Worm (Caenorhabditis elegans): ENCODE data around the gene T26C11.4.

The T26C11.4 gene

ce11 chrX:1850525-1850924 is 5.2 kb upstream of the T26C11.4 start:
- TF ChIP-seq vab-15 (tag; optimal IDR thresholded peaks at IDR 0.05) = no peak
- no peak for TF ChIP-seq pqm-1 (tag; optimal IDR thresholded peaks at IDR 0.05)
- TF ChIP-seq dsc-1 (tag; optimal IDR thresholded peaks at IDR 0.05) = no peak
- TF ChIP-seq efl-1 (optimal IDR thresholded peaks at IDR 0.05) = no peak
- no peak for TF ChIP-seq efl-1 (GFP tag; optimal IDR thresholded peaks at IDR 0.05 in 1 of 2)
- no peak for TF ChIP-seq mdl-1 (tag; optimal IDR thresholded peaks at IDR 0.05)
- no peak for TF ChIP-seq lin-39 (tag; optimal IDR thresholded peaks at IDR 0.05)
- no peak for TF ChIP-seq elt-2 (tag; optimal IDR thresholded peaks at IDR 0.05)
- TF ChIP-seq aha-1 (tag; optimal IDR thresholded peaks at IDR 0.05) = no peak
- TF ChIP-seq egl-27 (tag; optimal IDR thresholded peaks at IDR 0.05) = no peak
- TF ChIP-seq snu-23 (GFP tag; optimal IDR thresholded peaks at IDR 0.05) = no peak
- no peak for TF ChIP-seq sox-4 (tag; optimal IDR thresholded peaks at IDR 0.05)
- no peak for TF ChIP-seq pax-3 (tag; optimal IDR thresholded peaks at IDR 0.05)
- TF ChIP-seq lin-35 (GFP tag; optimal IDR thresholded peaks at IDR 0.05) = no peak
- TF ChIP-seq unc-62 (GFP tag; optimal IDR thresholded peaks at IDR 0.05) = no peak
- TF ChIP-seq unc-86 (tag; optimal IDR thresholded peaks at IDR 0.05) = no peak
- TF ChIP-seq zip-4 (GFP tag; optimal IDR thresholded peaks at IDR 0.05) = no peak
- no peak for TF ChIP-seq nhr-12 (tag; optimal IDR thresholded peaks at IDR 0.05)

DNA sequence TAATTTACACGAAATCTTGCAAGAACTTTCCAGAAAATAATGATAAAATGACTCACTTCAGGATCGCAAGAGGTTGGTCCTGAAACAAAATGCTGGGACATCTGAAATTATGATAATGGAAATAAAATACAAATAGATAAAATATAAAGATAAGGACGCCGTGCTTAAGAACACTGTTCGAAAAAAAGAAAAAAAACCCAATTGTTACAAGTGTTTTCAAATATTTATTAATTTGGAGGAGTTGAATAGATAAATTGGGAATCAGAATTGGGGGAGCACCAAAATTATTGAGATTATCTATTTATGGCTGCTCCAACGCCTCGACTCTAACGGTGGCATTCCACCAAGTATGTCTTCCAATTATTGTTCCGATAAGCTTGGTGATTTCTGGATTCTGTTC is 3.2 kb upstream of the T26C11.4 start, which contains the start of gene ceh-41:
Gene ceh-41, minus strand, starts transcription at position 101 of the 400 bp plus-strand sequence.
- TF ChIP-seq pag-3 (tag; optimal IDR thresholded peaks at IDR 0.05; ENCODE audit: borderline replicate concordance, insufficient read depth) (no peak), sup-37 (GFP tag; optimal IDR thresholded peaks at IDR 0.05) (no peak), efl-1 (optimal IDR thresholded peaks at IDR 0.05) (no peak), efl-1 (GFP tag; optimal IDR thresholded peaks at IDR 0.05 in 1 of 2) (peak in 1 of 2 experiments; percentile 17), lin-14 (GFP tag; optimal IDR thresholded peaks at IDR 0.05) (no peak)

ce11 chrX:1847685-1848084 is 2.3 kb upstream of the T26C11.4 start:
- TF ChIP-seq tlp-1 (tag; optimal IDR thresholded peaks at IDR 0.05) (no peak), dpl-1 (GFP tag; optimal IDR thresholded peaks at IDR 0.05) (no peak), ama-1 (optimal IDR thresholded peaks at IDR 0.05) (no peak), mep-1 (tag; optimal IDR thresholded peaks at IDR 0.05) (no peak), unc-30 (tag; optimal IDR thresholded peaks at IDR 0.05) (no peak), xbp-1 (tag; optimal IDR thresholded peaks at IDR 0.05) (no peak), lir-3 (tag; optimal IDR thresholded peaks at IDR 0.05; ENCODE audit: poor library complexity) (no peak), jun-1 (tag; optimal IDR thresholded peaks at IDR 0.05) (no peak)

- TF ChIP-seq efl-1 (optimal IDR thresholded peaks at IDR 0.05) = peak in 1 of 2 experiments; percentile 21
- no peak for TF ChIP-seq efl-1 (GFP tag; optimal IDR thresholded peaks at IDR 0.05 in 1 of 2)
- peak; percentile 35 for TF ChIP-seq C16A3.4 (tag; optimal IDR thresholded peaks at IDR 0.05)
- TF ChIP-seq nhr-237 (tag; optimal IDR thresholded peaks at IDR 0.05) = no peak
- TF ChIP-seq ztf-4 (tag; optimal IDR thresholded peaks at IDR 0.05) = no peak
- no peak for TF ChIP-seq lin-39 (tag; optimal IDR thresholded peaks at IDR 0.05)
- TF ChIP-seq lin-14 (GFP tag; optimal IDR thresholded peaks at IDR 0.05) = no peak
- TF ChIP-seq rnt-1 (tag; optimal IDR thresholded peaks at IDR 0.05) = peak; percentile 68
- TF ChIP-seq nhr-28 (tag; optimal IDR thresholded peaks at IDR 0.05) = no peak
- no peak for TF ChIP-seq sup-37 (GFP tag; optimal IDR thresholded peaks at IDR 0.05)
- TF ChIP-seq nhr-19 (GFP tag; conservative IDR thresholded peaks at IDR 0.05) = peak; percentile 63
- TF ChIP-seq unc-62 (GFP tag; optimal IDR thresholded peaks at IDR 0.05) = no peak
- TF ChIP-seq unc-86 (tag; optimal IDR thresholded peaks at IDR 0.05) = no peak
- TF ChIP-seq efl-3 (GFP tag; optimal IDR thresholded peaks at IDR 0.05) = no peak
- TF ChIP-seq unc-30 (tag; optimal IDR thresholded peaks at IDR 0.05) = no peak
- no peak for TF ChIP-seq ceh-90 (tag; optimal IDR thresholded peaks at IDR 0.05)
- TF ChIP-seq pag-3 (tag; optimal IDR thresholded peaks at IDR 0.05; ENCODE audit: borderline replicate concordance, insufficient read depth) = no peak
- TF ChIP-seq mab-9 (GFP tag; IDR thresholded peaks at IDR 0.05) = no peak
- TF ChIP-seq tbx-2 (tag; optimal IDR thresholded peaks at IDR 0.05) = peak; percentile 25
- no peak for TF ChIP-seq ama-1 (optimal IDR thresholded peaks at IDR 0.05)
- peak; percentile 67 for TF ChIP-seq nhr-90 (tag; optimal IDR thresholded peaks at IDR 0.05; ENCODE audit: poor library complexity)
- no peak for TF ChIP-seq hlh-4 (tag; optimal IDR thresholded peaks at IDR 0.05)
- no peak for TF ChIP-seq ceh-88 (GFP tag; IDR thresholded peaks at IDR 0.05)
- peak; percentile 57 for TF ChIP-seq dsc-1 (tag; optimal IDR thresholded peaks at IDR 0.05)
- no peak for TF ChIP-seq lir-3 (tag; optimal IDR thresholded peaks at IDR 0.05; ENCODE audit: poor library complexity)
- no peak for TF ChIP-seq zag-1 (tag; optimal IDR thresholded peaks at IDR 0.05)
- TF ChIP-seq egl-27 (tag; optimal IDR thresholded peaks at IDR 0.05) = no peak
- peak in 1 of 2 experiments; percentile 16 for TF ChIP-seq lsy-2 (tag; optimal IDR thresholded peaks at IDR 0.05)
- no peak for TF ChIP-seq jun-1 (tag; optimal IDR thresholded peaks at IDR 0.05)
- TF ChIP-seq Y116A8C.19 (tag; optimal IDR thresholded peaks at IDR 0.05; ENCODE audit: borderline replicate concordance) = no peak
- no peak for TF ChIP-seq zip-4 (GFP tag; optimal IDR thresholded peaks at IDR 0.05)
- TF ChIP-seq xbp-1 (tag; optimal IDR thresholded peaks at IDR 0.05) = peak; percentile 6
Measured at ce11 chrX:1837703-1838102, 7.6 kb downstream of the T26C11.4 start.
